Fruit fly (Drosophila melanogaster) whole organism, embryonic: ENCODE results near the gene Sap130.

Experiments
- Adf1 ChIP-seq: fragments of 200-800 bp; sonication (Bioruptor generic); IDR thresholded peaks from 2 replicates; pipeline ENCODE4 v1.3.6; 2022; ENCODE audit warnings: missing biosample characterization, missing genetic modification characterization
- B-H2 ChIP-seq: fragments of 200-800 bp; sonication (Bioruptor generic); optimal IDR thresholded peaks from 2 replicates; lab custom pipeline; 2018; ENCODE audit warnings: missing biosample characterization, mild to moderate bottlenecking, missing genetic modification characterization
- CG10431 ChIP-seq: fragments of 200-800 bp; sonication (Bioruptor generic); optimal IDR thresholded peaks from 3 replicates; lab custom pipeline; 2018; ENCODE audit warnings: missing biosample characterization, mild to moderate bottlenecking, missing genetic modification characterization
- CG11504 ChIP-seq: fragments of 200-800 bp; sonication (Bioruptor generic); optimal IDR thresholded peaks from 3 replicates; lab custom pipeline; 2019; ENCODE audit warnings: missing biosample characterization, mild to moderate bottlenecking, missing genetic modification characterization, moderate library complexity
- CG11696 ChIP-seq: fragments of 200-800 bp; sonication (Bioruptor generic); IDR thresholded peaks from 2 replicates; pipeline ENCODE4 v1.3.6; 2022; ENCODE audit warnings: missing biosample characterization, missing genetic modification characterization
- CG12219 ChIP-seq: fragments of 200-800 bp; sonication (Bioruptor generic); optimal IDR thresholded peaks from 3 replicates; lab custom pipeline; 2018; ENCODE audit warnings: missing biosample characterization, mild to moderate bottlenecking, missing genetic modification characterization
- CG13624 ChIP-seq: fragments of 200-800 bp; sonication (Bioruptor generic); optimal IDR thresholded peaks from 2 replicates; lab custom pipeline; 2016; ENCODE audit warnings: missing biosample characterization, missing genetic modification characterization
- CG14441 ChIP-seq: fragments of 200-800 bp; sonication (Bioruptor generic); IDR thresholded peaks from 2 replicates; pipeline ENCODE4 v1.3.6; 2022; ENCODE audit warnings: missing biosample characterization, missing genetic modification characterization
- CG1602 ChIP-seq: fragments of 200-800 bp; sonication (Bioruptor generic); optimal IDR thresholded peaks from 3 replicates; lab custom pipeline; 2016; ENCODE audit warnings: missing biosample characterization, missing genetic modification characterization
- CG18599 ChIP-seq: fragments of 200-800 bp; sonication (Bioruptor generic); optimal IDR thresholded peaks from 3 replicates; lab custom pipeline; 2017; ENCODE audit warnings: missing biosample characterization, missing genetic modification characterization, mild to moderate bottlenecking, moderate library complexity, missing genetic modification reagents
- CG2199 ChIP-seq: fragments of 200-800 bp; sonication (Bioruptor generic); IDR thresholded peaks from 3 replicates; pipeline ENCODE4 v1.3.6; 2022; ENCODE audit warnings: missing biosample characterization, missing genetic modification characterization
- CG2889 ChIP-seq: fragments of 200-800 bp; sonication (Bioruptor generic); IDR thresholded peaks from 3 replicates; pipeline ENCODE4 v1.3.6; 2022; ENCODE audit warnings: missing biosample characterization, missing genetic modification characterization
- CG30020 ChIP-seq: fragments of 200-800 bp; optimal IDR thresholded peaks from 2 replicates; lab custom pipeline; 2019; ENCODE audit warnings: missing biosample characterization, mild to moderate bottlenecking, missing genetic modification characterization, moderate library complexity
- CG31365 ChIP-seq: fragments of 200-800 bp; sonication (Bioruptor generic); optimal IDR thresholded peaks from 2 replicates; lab custom pipeline; 2018; ENCODE audit warnings: missing biosample characterization, mild to moderate bottlenecking, missing genetic modification characterization
- CG32772 ChIP-seq: fragments of 200-800 bp; sonication (Bioruptor generic); IDR thresholded peaks from 2 replicates; pipeline ENCODE4 v1.3.6; 2022; ENCODE audit warnings: missing biosample characterization, missing genetic modification characterization
- CG34224 ChIP-seq: fragments of 200-800 bp; sonication (Bioruptor generic); IDR thresholded peaks from 3 replicates; pipeline ENCODE4 v1.3.6; 2022; ENCODE audit warnings: missing biosample characterization, missing genetic modification characterization; ENCODE audit not compliant: partially characterized antibody
- CG4707 ChIP-seq: fragments of 200-800 bp; sonication (Bioruptor generic); optimal IDR thresholded peaks from 2 replicates; lab custom pipeline; 2018; ENCODE audit warnings: missing biosample characterization, mild to moderate bottlenecking, missing genetic modification characterization, moderate library complexity
- CG6813 ChIP-seq: fragments of 200-800 bp; sonication (Bioruptor generic); optimal IDR thresholded peaks from 2 replicates; lab custom pipeline; 2017; ENCODE audit warnings: missing biosample characterization, missing genetic modification characterization, mild to moderate bottlenecking, moderate library complexity, missing genetic modification reagents
- CG7372 ChIP-seq: fragments of 200-800 bp; sonication (Bioruptor generic); IDR thresholded peaks from 2 replicates; pipeline ENCODE4 v1.3.6; 2022; ENCODE audit warnings: missing biosample characterization, missing genetic modification characterization
- CG8765 ChIP-seq: fragments of 200-800 bp; sonication (Bioruptor generic); IDR thresholded peaks from 2 replicates; pipeline ENCODE4 v1.3.6; 2022; ENCODE audit warnings: missing biosample characterization, missing genetic modification characterization
- CG8924 ChIP-seq: fragments of 200-800 bp; optimal IDR thresholded peaks from 3 replicates; lab custom pipeline; 2019; ENCODE audit warnings: missing biosample characterization, mild to moderate bottlenecking, missing genetic modification characterization, moderate library complexity
- CG9215 ChIP-seq: fragments of 200-800 bp; sonication (Bioruptor generic); IDR thresholded peaks from 2 replicates; pipeline ENCODE4 v1.3.6; 2022; ENCODE audit warnings: missing biosample characterization, missing genetic modification characterization
- CG9876 ChIP-seq: fragments of 200-800 bp; sonication (Bioruptor generic); optimal IDR thresholded peaks from 2 replicates; lab custom pipeline; 2016; ENCODE audit warnings: missing biosample characterization, missing genetic modification characterization
- CTCF ChIP-seq: fragments of 200-800 bp; sonication (Bioruptor generic); optimal IDR thresholded peaks from 2 replicates; lab custom pipeline; 2017; ENCODE audit warnings: missing biosample characterization, mild to moderate bottlenecking, missing genetic modification characterization, moderate library complexity
- Dref ChIP-seq: fragments of 200-800 bp; sonication (Bioruptor generic); IDR thresholded peaks from 2 replicates; pipeline ENCODE4 v1.3.6; 2022; ENCODE audit warnings: missing biosample characterization, missing genetic modification characterization
- Kr ChIP-seq: fragments of 200-800 bp; sonication (Bioruptor generic); optimal IDR thresholded peaks from 2 replicates; lab custom pipeline; 2017; ENCODE audit warnings: missing biosample characterization, mild to moderate bottlenecking, missing genetic modification characterization
- Lhr ChIP-seq: fragments of 200-800 bp; sonication (Bioruptor generic); optimal IDR thresholded peaks from 3 replicates; lab custom pipeline; 2017; ENCODE audit warnings: mild to moderate bottlenecking, missing biosample characterization, missing genetic modification reagents, missing genetic modification characterization
- NC2α ChIP-seq: fragments of 200-800 bp; sonication (Bioruptor generic); optimal IDR thresholded peaks from 2 replicates; lab custom pipeline; 2016; ENCODE audit warnings: missing biosample characterization, missing genetic modification characterization
- NC2β ChIP-seq: fragments of 200-800 bp; sonication (Bioruptor generic); optimal IDR thresholded peaks from 2 replicates; lab custom pipeline; 2016; ENCODE audit warnings: missing biosample characterization, missing genetic modification characterization
- Nf-YC ChIP-seq: fragments of 200-800 bp; optimal IDR thresholded peaks from 3 replicates; lab custom pipeline; 2019; ENCODE audit warnings: missing biosample characterization, mild to moderate bottlenecking, missing genetic modification characterization, moderate library complexity
- Optix ChIP-seq: fragments of 200-800 bp; sonication (Bioruptor generic); IDR thresholded peaks from 3 replicates; pipeline ENCODE4 v1.3.6; 2022; ENCODE audit warnings: missing biosample characterization, missing genetic modification characterization
- Ptx1 ChIP-seq: fragments of 200-800 bp; sonication (Bioruptor generic); IDR thresholded peaks from 2 replicates; pipeline ENCODE4 v1.3.6; 2022; ENCODE audit warnings: missing biosample characterization, missing genetic modification characterization
- Tbp ChIP-seq: fragments of >200 bp; optimal IDR thresholded peaks from 2 replicates; lab custom pipeline; 2018; ENCODE audit warnings: missing biosample characterization, missing genetic modification characterization
- Xbp1 ChIP-seq: fragments of 200-800 bp; sonication (Bioruptor generic); optimal IDR thresholded peaks from 3 replicates; lab custom pipeline; 2016; ENCODE audit warnings: missing biosample characterization, mild to moderate bottlenecking, missing genetic modification characterization
- amos ChIP-seq: fragments of 200-800 bp; sonication (Bioruptor generic); IDR thresholded peaks from 2 replicates; pipeline ENCODE4 v1.3.6; 2022; ENCODE audit warnings: missing biosample characterization, missing genetic modification characterization; ENCODE audit not compliant: partially characterized antibody
- ase ChIP-seq: fragments of 200-800 bp; sonication (Bioruptor generic); IDR thresholded peaks from 3 replicates; pipeline ENCODE4 v1.3.6; 2022; ENCODE audit warnings: missing biosample characterization, missing genetic modification characterization
- ash1 ChIP-seq: fragments of 200-800 bp; sonication (Bioruptor generic); optimal IDR thresholded peaks from 2 replicates; lab custom pipeline; 2018; ENCODE audit warnings: missing biosample characterization, mild to moderate bottlenecking, missing genetic modification characterization
- az2 ChIP-seq: fragments of 200-800 bp; sonication (Bioruptor generic); optimal IDR thresholded peaks from 3 replicates; lab custom pipeline; 2016; ENCODE audit warnings: missing biosample characterization, missing genetic modification characterization
- bbx ChIP-seq: fragments of 200-800 bp; sonication (Bioruptor generic); IDR thresholded peaks from 2 replicates; pipeline ENCODE4 v1.3.6; 2022; ENCODE audit warnings: missing biosample characterization, missing genetic modification characterization; ENCODE audit not compliant: partially characterized antibody
- bowl ChIP-seq: fragments of 200-800 bp; sonication (Bioruptor generic); IDR thresholded peaks from 2 replicates; pipeline ENCODE4 v1.3.6; 2022; ENCODE audit warnings: missing biosample characterization, missing genetic modification characterization
- cad ChIP-seq: fragments of >200 bp; optimal IDR thresholded peaks from 2 replicates; lab custom pipeline; 2017; ENCODE audit warnings: missing biosample characterization, missing genetic modification characterization
- cas ChIP-seq: fragments of 200-800 bp; sonication (Bioruptor generic); IDR thresholded peaks from 2 replicates; pipeline ENCODE4 v1.3.6; 2022; ENCODE audit warnings: missing biosample characterization, missing genetic modification characterization
- cg ChIP-seq: fragments of 200-800 bp; sonication (Bioruptor generic); optimal IDR thresholded peaks from 3 replicates; lab custom pipeline; 2019; ENCODE audit warnings: missing biosample characterization, mild to moderate bottlenecking, missing genetic modification characterization, moderate library complexity
- chm ChIP-seq: fragments of 200-800 bp; sonication (Bioruptor generic); IDR thresholded peaks from 2 replicates; pipeline ENCODE4 v1.3.6; 2022; ENCODE audit warnings: missing biosample characterization, missing genetic modification characterization
- crc ChIP-seq: fragments of 200-800 bp; sonication (Bioruptor generic); optimal IDR thresholded peaks from 2 replicates; lab custom pipeline; 2016; ENCODE audit warnings: missing biosample characterization, missing genetic modification characterization
- dmrt11E ChIP-seq: fragments of 200-800 bp; sonication (Bioruptor generic); optimal IDR thresholded peaks from 3 replicates; lab custom pipeline; 2018; ENCODE audit warnings: missing biosample characterization, mild to moderate bottlenecking, missing genetic modification characterization, moderate library complexity
- insv ChIP-seq, 2 experiments: fragments of 200-800 bp; sonication (Bioruptor generic); optimal IDR thresholded peaks; 3 replicates each; lab custom pipeline; 2016 to 2018; ENCODE audit warnings: missing biosample characterization in 2 of 2, missing genetic modification characterization in 2 of 2
- row ChIP-seq: fragments of 200-800 bp; sonication (Bioruptor generic); IDR thresholded peaks from 3 replicates; pipeline ENCODE4 v1.3.6; 2022; ENCODE audit warnings: missing biosample characterization, missing genetic modification characterization
- sim ChIP-seq: fragments of 200-800 bp; sonication (Bioruptor generic); IDR thresholded peaks from 2 replicates; pipeline ENCODE4 v1.3.6; 2022; ENCODE audit warnings: missing biosample characterization, missing genetic modification characterization
- stwl ChIP-seq: fragments of 200-800 bp; sonication (Bioruptor generic); optimal IDR thresholded peaks from 3 replicates; lab custom pipeline; 2018; ENCODE audit warnings: missing biosample characterization, mild to moderate bottlenecking, missing genetic modification characterization, moderate library complexity
- tx ChIP-seq: fragments of 200-800 bp; sonication (Bioruptor generic); optimal IDR thresholded peaks from 2 replicates; lab custom pipeline; 2016; ENCODE audit warnings: missing biosample characterization, missing genetic modification characterization
- unc-4 ChIP-seq: fragments of 200-800 bp; sonication (Bioruptor generic); IDR thresholded peaks from 2 replicates; pipeline ENCODE4 v1.3.6; 2022; ENCODE audit warnings: missing biosample characterization, missing genetic modification characterization; ENCODE audit not compliant: partially characterized antibody
- vnd ChIP-seq: fragments of 200-800 bp; sonication (Bioruptor generic); IDR thresholded peaks from 3 replicates; pipeline ENCODE4 v1.3.6; 2022; ENCODE audit warnings: missing biosample characterization, missing genetic modification characterization; ENCODE audit not compliant: partially characterized antibody

The Sap130 gene

dm6 chr3L:12794532-12794931, 11.2 kb upstream of the Sap130 start (continued):
- TF ChIP-seq vnd (GFP tag; lab: Robert Waterston, UW): peak; percentile 72; the same call in 2 of the 3 replicates
- TF ChIP-seq CG11504 (tag; lab: Kevin White, UChicago): no peak
- no peak for TF ChIP-seq az2
- peak; percentile 3 for TF ChIP-seq Xbp1 (GFP tag; lab: Kevin White, UChicago)
- TF ChIP-seq Optix: no peak
- no peak for TF ChIP-seq cad (GFP tag; lab: Kevin White, UChicago)
- no peak for TF ChIP-seq NC2α (GFP tag; lab: Kevin White, UChicago)
- TF ChIP-seq CG7372 (GFP tag; lab: Robert Waterston, UW): 0 out of 2 replicates have a peak, but pooled peaks have one; percentile 19
- TF ChIP-seq row: no peak; the same call in 2 of the 3 replicates
- no peak for TF ChIP-seq CG30020 (tag; lab: Kevin White, UChicago)
- TF ChIP-seq CG4707 (GFP tag; lab: Kevin White, UChicago): no peak
- no peak for TF ChIP-seq ase (GFP tag; lab: Robert Waterston, UW)
- no peak for TF ChIP-seq crc (GFP tag; lab: Kevin White, UChicago)
- peak; percentile 91 for TF ChIP-seq CG34224 (GFP tag; lab: Robert Waterston, UW)
- no peak for TF ChIP-seq ash1 (GFP tag; lab: Kevin White, UChicago)
- no peak for TF ChIP-seq Ptx1 (GFP tag; lab: Robert Waterston, UW)
- TF ChIP-seq bbx: peak; percentile 88
- peak; percentile 88 for TF ChIP-seq Nf-YC (tag; lab: Kevin White, UChicago)
- no peak for TF ChIP-seq CG6813 (GFP tag; lab: Kevin White, UChicago)
- no peak for TF ChIP-seq CG12219
- TF ChIP-seq tx: no peak
- TF ChIP-seq CG32772 (GFP tag; lab: Robert Waterston, UW): no peak
- TF ChIP-seq amos: peak; percentile 87; the same call in 1 of the 2 replicates
- TF ChIP-seq dmrt11E: no peak
- TF ChIP-seq CG31365 (tag; lab: Kevin White, UChicago): no peak
- no peak for TF ChIP-seq CG8924 (tag; lab: Kevin White, UChicago)
- no peak for TF ChIP-seq CG1602
- peak; percentile 39 for TF ChIP-seq Lhr (GFP tag; lab: Kevin White, UChicago)
- TF ChIP-seq CG10431: no peak
- TF ChIP-seq Kr (GFP tag; lab: Kevin White, UChicago): no peak
- no peak for TF ChIP-seq CG11696 (GFP tag; lab: Robert Waterston, UW)
- no peak for TF ChIP-seq CG13624
- peak; percentile 62 for TF ChIP-seq stwl
- TF ChIP-seq CG2889 (GFP tag; lab: Robert Waterston, UW): no peak
- TF ChIP-seq Tbp: no peak
- TF ChIP-seq CG8765 (GFP tag; lab: Robert Waterston, UW): no peak
- TF ChIP-seq CTCF (GFP tag; lab: Kevin White, UChicago): peak; percentile 3
- no peak for TF ChIP-seq NC2β (GFP tag; lab: Kevin White, UChicago)
- no peak for TF ChIP-seq CG18599 (GFP tag; lab: Kevin White, UChicago)
- TF ChIP-seq unc-4 (GFP tag; lab: Robert Waterston, UW): peak; percentile 89
- TF ChIP-seq cas: no peak
- no peak for TF ChIP-seq Adf1 (GFP tag; lab: Robert Waterston, UW)
- no peak for TF ChIP-seq CG9876
- TF ChIP-seq CG2199: peak; percentile 62; the same call in 1 of the 3 replicates
- no peak for TF ChIP-seq sim
- no peak for TF ChIP-seq insv (GFP tag; optimal IDR thresholded peaks at IDR 0.05; lab: Kevin White, UChicago)
- TF ChIP-seq CG14441 (GFP tag; lab: Robert Waterston, UW): no peak
- TF ChIP-seq cg (GFP tag; lab: Kevin White, UChicago): no peak
- TF ChIP-seq Dref: peak; percentile 92
- TF ChIP-seq B-H2: no peak
- no peak for TF ChIP-seq bowl (GFP tag; lab: Robert Waterston, UW)
- TF ChIP-seq CG9215 (GFP tag; lab: Robert Waterston, UW): no peak
- TF ChIP-seq chm (GFP tag; lab: Robert Waterston, UW): no peak; the same call in 1 of the 2 replicates
